Fruit fly (Drosophila melanogaster) whole organism, embryonic: ENCODE data around the gene Nup37.

Experiments used
- Atf-2 ChIP-seq: fragments of 200-800 bp; sonication (Bioruptor generic); optimal IDR thresholded peaks from 2 replicates; lab custom pipeline; 2016; ENCODE audit warnings: missing biosample characterization, missing genetic modification characterization
- Bdp1 ChIP-seq: fragments of 200-800 bp; sonication (Bioruptor generic); optimal IDR thresholded peaks from 3 replicates; lab custom pipeline; 2016; ENCODE audit warnings: missing biosample characterization, missing genetic modification characterization
- Bgb ChIP-seq: fragments of 200-800 bp; sonication (Bioruptor generic); IDR thresholded peaks from 2 replicates; pipeline ENCODE4 v1.3.6; 2022; ENCODE audit warnings: missing biosample characterization, missing genetic modification characterization; ENCODE audit not compliant: partially characterized antibody
- CG1024 ChIP-seq: fragments of 200-800 bp; sonication (Bioruptor generic); IDR thresholded peaks from 2 replicates; pipeline ENCODE4 v1.3.6; 2022; ENCODE audit warnings: missing biosample characterization, missing genetic modification characterization
- CG10267 ChIP-seq: fragments of 200-800 bp; sonication (Bioruptor generic); optimal IDR thresholded peaks from 2 replicates; lab custom pipeline; 2018; ENCODE audit warnings: missing biosample characterization, mild to moderate bottlenecking, missing genetic modification characterization, moderate library complexity
- CG11723 ChIP-seq: fragments of 200-800 bp; sonication (Bioruptor generic); optimal IDR thresholded peaks from 2 replicates; lab custom pipeline; 2017; ENCODE audit warnings: missing biosample characterization, mild to moderate bottlenecking, missing genetic modification characterization
- CG12155 ChIP-seq: fragments of 200-800 bp; sonication (Bioruptor generic); optimal IDR thresholded peaks from 3 replicates; lab custom pipeline; 2016; ENCODE audit warnings: missing biosample characterization, missing genetic modification characterization
- CG12659 ChIP-seq: fragments of 200-800 bp; sonication (Bioruptor generic); optimal IDR thresholded peaks from 3 replicates; lab custom pipeline; 2017; ENCODE audit warnings: mild to moderate bottlenecking, missing biosample characterization, missing genetic modification reagents, missing genetic modification characterization
- CG13296 ChIP-seq: fragments of 200-800 bp; sonication (Bioruptor generic); optimal IDR thresholded peaks from 3 replicates; lab custom pipeline; 2018; ENCODE audit warnings: missing biosample characterization, mild to moderate bottlenecking, missing genetic modification characterization
- CG13894 ChIP-seq: fragments of 200-800 bp; sonication (Bioruptor generic); optimal IDR thresholded peaks from 3 replicates; lab custom pipeline; 2018; ENCODE audit warnings: missing biosample characterization, mild to moderate bottlenecking, missing genetic modification characterization, moderate library complexity
- CG14860 ChIP-seq: fragments of 200-800 bp; sonication (Bioruptor generic); IDR thresholded peaks from 3 replicates; pipeline ENCODE4 v1.3.6; 2022; ENCODE audit warnings: missing biosample characterization, missing genetic modification characterization; ENCODE audit not compliant: partially characterized antibody
- CG15479 ChIP-seq: fragments of 200-800 bp; sonication (Bioruptor generic); optimal IDR thresholded peaks from 3 replicates; lab custom pipeline; 2019; ENCODE audit warnings: missing biosample characterization, mild to moderate bottlenecking, missing genetic modification characterization, moderate library complexity
- CG30403 ChIP-seq: fragments of 200-800 bp; sonication (Bioruptor generic); optimal IDR thresholded peaks from 3 replicates; lab custom pipeline; 2016; ENCODE audit warnings: missing biosample characterization, missing genetic modification characterization
- CG4854 ChIP-seq: fragments of 200-800 bp; sonication (Bioruptor generic); optimal IDR thresholded peaks from 2 replicates; lab custom pipeline; 2016; ENCODE audit warnings: missing biosample characterization, missing genetic modification characterization, inconsistent platforms
- CG6854 ChIP-seq: fragments of 200-800 bp; sonication (Bioruptor generic); optimal IDR thresholded peaks from 3 replicates; lab custom pipeline; 2017; ENCODE audit warnings: missing biosample characterization, mild to moderate bottlenecking, missing genetic modification characterization
- CG7556 ChIP-seq: fragments of 200-800 bp; sonication (Bioruptor generic); optimal IDR thresholded peaks from 2 replicates; lab custom pipeline; 2017; ENCODE audit warnings: missing biosample characterization, mild to moderate bottlenecking, missing genetic modification characterization
- CG8281 ChIP-seq: fragments of 200-800 bp; sonication (Bioruptor generic); optimal IDR thresholded peaks from 2 replicates; lab custom pipeline; 2018; ENCODE audit warnings: missing biosample characterization, mild to moderate bottlenecking, missing genetic modification characterization, moderate library complexity
- Fer2 ChIP-seq: fragments of 200-800 bp; sonication (Bioruptor generic); optimal IDR thresholded peaks from 2 replicates; lab custom pipeline; 2018; ENCODE audit warnings: missing biosample characterization, mild to moderate bottlenecking, missing genetic modification characterization, moderate library complexity
- HmgZ ChIP-seq: fragments of 200-800 bp; sonication (Bioruptor generic); optimal IDR thresholded peaks from 2 replicates; lab custom pipeline; 2018; ENCODE audit warnings: missing biosample characterization, mild to moderate bottlenecking, missing genetic modification characterization
- Hmx ChIP-seq: fragments of 200-800 bp; sonication (Bioruptor generic); optimal IDR thresholded peaks from 2 replicates; lab custom pipeline; 2016; ENCODE audit warnings: missing biosample characterization, missing genetic modification characterization
- Hr39 ChIP-seq: fragments of >200 bp; optimal IDR thresholded peaks from 2 replicates; lab custom pipeline; 2017
- NK7.1 ChIP-seq: fragments of 200-800 bp; sonication (Bioruptor generic); optimal IDR thresholded peaks from 3 replicates; lab custom pipeline; 2016; ENCODE audit warnings: missing biosample characterization, missing genetic modification characterization
- Oaz ChIP-seq: fragments of 200-800 bp; sonication (Bioruptor generic); IDR thresholded peaks from 2 replicates; pipeline ENCODE4 v1.3.6; 2022; ENCODE audit warnings: missing biosample characterization, missing genetic modification characterization
- PHDP ChIP-seq: fragments of 200-800 bp; sonication (Bioruptor generic); optimal IDR thresholded peaks from 3 replicates; lab custom pipeline; 2018; ENCODE audit warnings: missing biosample characterization, mild to moderate bottlenecking, missing genetic modification characterization, moderate library complexity
- Rx ChIP-seq: fragments of 200-800 bp; sonication (Bioruptor generic); IDR thresholded peaks from 2 replicates; pipeline ENCODE4 v1.3.6; 2022; ENCODE audit warnings: missing biosample characterization, missing genetic modification characterization
- Xbp1 ChIP-seq: fragments of 200-800 bp; sonication (Bioruptor generic); optimal IDR thresholded peaks from 3 replicates; lab custom pipeline; 2016; ENCODE audit warnings: missing biosample characterization, mild to moderate bottlenecking, missing genetic modification characterization
- aop ChIP-seq: fragments of 200-800 bp; sonication (Bioruptor generic); IDR thresholded peaks from 2 replicates; pipeline ENCODE4 v1.3.6; 2022; ENCODE audit warnings: missing biosample characterization, missing genetic modification characterization
- ap ChIP-seq: fragments of 200-800 bp; sonication (Bioruptor generic); IDR thresholded peaks from 2 replicates; pipeline ENCODE4 v1.3.6; 2022; ENCODE audit warnings: missing biosample characterization, missing genetic modification characterization
- cad ChIP-seq: fragments of >200 bp; optimal IDR thresholded peaks from 2 replicates; lab custom pipeline; 2017; ENCODE audit warnings: missing biosample characterization, missing genetic modification characterization
- caup ChIP-seq: fragments of 200-800 bp; sonication (Bioruptor generic); optimal IDR thresholded peaks from 3 replicates; lab custom pipeline; 2017; ENCODE audit warnings: missing biosample characterization, mild to moderate bottlenecking, missing genetic modification characterization, moderate library complexity; ENCODE audit not compliant: severe bottlenecking
- crc ChIP-seq: fragments of 200-800 bp; sonication (Bioruptor generic); optimal IDR thresholded peaks from 2 replicates; lab custom pipeline; 2016; ENCODE audit warnings: missing biosample characterization, missing genetic modification characterization
- da ChIP-seq: fragments of 200-800 bp; sonication (Bioruptor generic); optimal IDR thresholded peaks from 2 replicates; lab custom pipeline; 2016; ENCODE audit warnings: missing biosample characterization, missing genetic modification characterization
- danr ChIP-seq: fragments of 200-800 bp; sonication (Bioruptor generic); IDR thresholded peaks from 2 replicates; pipeline ENCODE4 v1.3.6; 2022; ENCODE audit warnings: missing biosample characterization, missing genetic modification characterization
- dimm ChIP-seq: fragments of 200-800 bp; sonication (Bioruptor generic); IDR thresholded peaks from 2 replicates; pipeline ENCODE4 v1.3.6; 2022; ENCODE audit warnings: missing biosample characterization, missing genetic modification characterization
- fd96Cb ChIP-seq: fragments of 200-800 bp; sonication (Bioruptor generic); optimal IDR thresholded peaks from 2 replicates; lab custom pipeline; 2018; ENCODE audit warnings: missing biosample characterization, mild to moderate bottlenecking, missing genetic modification characterization, moderate library complexity
- ftz-f1 ChIP-seq: fragments of 200-800 bp; sonication (Bioruptor generic); optimal IDR thresholded peaks from 2 replicates; lab custom pipeline; 2016; ENCODE audit warnings: missing biosample characterization, missing genetic modification characterization
- hbn ChIP-seq: fragments of 200-800 bp; sonication (Bioruptor generic); IDR thresholded peaks from 2 replicates; pipeline ENCODE4 v1.3.6; 2022; ENCODE audit warnings: missing biosample characterization, missing genetic modification characterization; ENCODE audit not compliant: partially characterized antibody
- hth ChIP-seq: fragments of >200 bp; optimal IDR thresholded peaks from 2 replicates; lab custom pipeline; 2017; ENCODE audit warnings: inconsistent platforms
- ken ChIP-seq: fragments of 200-800 bp; sonication (Bioruptor generic); IDR thresholded peaks from 3 replicates; pipeline ENCODE4 v1.3.6; 2022; ENCODE audit warnings: missing biosample characterization, missing genetic modification characterization
- luna ChIP-seq: fragments of 200-800 bp; sonication (Bioruptor generic); optimal IDR thresholded peaks from 2 replicates; lab custom pipeline; 2016; ENCODE audit warnings: missing biosample characterization, missing genetic modification characterization
- nerfin-1 ChIP-seq: fragments of 200-800 bp; sonication (Bioruptor generic); optimal IDR thresholded peaks from 3 replicates; lab custom pipeline; 2019; ENCODE audit warnings: missing biosample characterization, mild to moderate bottlenecking, missing genetic modification characterization, moderate library complexity
- nom ChIP-seq: fragments of 200-800 bp; sonication (Bioruptor generic); optimal IDR thresholded peaks from 2 replicates; lab custom pipeline; 2017; ENCODE audit warnings: missing biosample characterization, missing genetic modification characterization, mild to moderate bottlenecking, moderate library complexity, missing genetic modification reagents
- pb ChIP-seq: fragments of 200-800 bp; sonication (Bioruptor generic); optimal IDR thresholded peaks from 3 replicates; lab custom pipeline; 2016; ENCODE audit warnings: missing biosample characterization, missing genetic modification characterization
- ranshi ChIP-seq: fragments of 200-800 bp; sonication (Bioruptor generic); IDR thresholded peaks from 2 replicates; pipeline ENCODE4 v1.3.6; 2022; ENCODE audit warnings: missing biosample characterization, missing genetic modification characterization
- rib ChIP-seq: fragments of 200-800 bp; sonication (Bioruptor generic); IDR thresholded peaks from 2 replicates; pipeline ENCODE4 v1.3.6; 2022; ENCODE audit warnings: missing biosample characterization, missing genetic modification characterization
- row ChIP-seq: fragments of 200-800 bp; sonication (Bioruptor generic); IDR thresholded peaks from 3 replicates; pipeline ENCODE4 v1.3.6; 2022; ENCODE audit warnings: missing biosample characterization, missing genetic modification characterization
- run ChIP-seq: fragments of 200-800 bp; sonication (Bioruptor generic); optimal IDR thresholded peaks from 3 replicates; lab custom pipeline; 2018; ENCODE audit warnings: missing biosample characterization, mild to moderate bottlenecking, missing genetic modification characterization
- slp2 ChIP-seq: fragments of 200-800 bp; sonication (Bioruptor generic); optimal IDR thresholded peaks from 2 replicates; lab custom pipeline; 2016; ENCODE audit warnings: missing biosample characterization, missing genetic modification characterization
- tna ChIP-seq: fragments of 200-800 bp; sonication (Bioruptor generic); IDR thresholded peaks from 2 replicates; pipeline ENCODE4 v1.3.6; 2022; ENCODE audit warnings: missing biosample characterization, missing genetic modification characterization; ENCODE audit not compliant: partially characterized antibody
- unpg ChIP-seq: fragments of 200-800 bp; sonication (Bioruptor generic); optimal IDR thresholded peaks from 3 replicates; lab custom pipeline; 2018; ENCODE audit warnings: missing biosample characterization, mild to moderate bottlenecking, missing genetic modification characterization, moderate library complexity

Gene Nup37

DNA sequence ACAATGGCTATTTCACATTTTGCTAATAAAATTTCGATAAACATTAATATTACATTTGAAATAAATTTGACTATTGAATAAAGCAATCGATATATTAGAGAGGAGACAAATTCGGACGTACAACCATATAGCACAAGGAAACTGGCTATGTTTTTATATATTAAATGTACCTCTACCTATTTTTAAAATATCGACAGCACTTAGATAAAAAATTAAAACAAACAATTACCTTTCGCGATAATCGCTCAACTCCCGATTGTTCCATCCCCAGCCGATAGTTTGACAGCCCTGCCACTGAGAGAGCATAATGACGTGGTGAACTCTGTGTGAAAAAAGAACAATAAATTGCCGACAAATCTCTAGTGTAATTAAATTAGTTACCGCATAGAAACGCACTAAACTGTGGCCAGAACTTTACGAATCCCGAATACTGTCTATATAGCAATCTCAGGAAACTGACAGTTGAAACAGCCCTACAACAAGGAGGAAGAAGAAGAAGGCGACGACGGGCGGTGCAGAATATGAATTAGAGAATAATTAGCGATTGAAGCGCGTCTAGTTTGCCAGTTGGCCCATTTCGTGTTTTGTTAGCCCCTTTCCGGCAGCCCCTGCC, 11.3 kb downstream of the Nup37 start, which contains the start of gene CG11857 (continued):
- TF ChIP-seq CG12155 (peak; percentile 98), Fer2 (peak; percentile 97), luna (peak; percentile 91), tna (GFP tag; lab: Robert Waterston, UW) (peak; percentile 99), CG1024 (peak; percentile 95), Bdp1 (GFP tag; lab: Kevin White, UChicago) (peak; percentile 93), PHDP (tag; lab: Kevin White, UChicago) (peak; percentile 97), danr (GFP tag; lab: Robert Waterston, UW) (peak; percentile 98), Xbp1 (GFP tag; lab: Kevin White, UChicago) (peak; percentile 100), Oaz (GFP tag; lab: Robert Waterston, UW) (peak; percentile 98), ken (GFP tag; lab: Robert Waterston, UW) (peak; percentile 99), aop (GFP tag; lab: Robert Waterston, UW) (peak; percentile 96), CG11723 (GFP tag; lab: Kevin White, UChicago) (peak; percentile 94), rib (GFP tag; lab: Robert Waterston, UW) (peak; percentile 99), da (GFP tag; lab: Kevin White, UChicago) (peak; percentile 95), cad (GFP tag; lab: Kevin White, UChicago) (no peak), CG14860 (peak; percentile 100), unpg (GFP tag; lab: Kevin White, UChicago) (peak; percentile 98), nom (GFP tag; lab: Kevin White, UChicago) (peak; percentile 80), CG13296 (GFP tag; lab: Kevin White, UChicago) (peak; percentile 93), hth (lab: Kevin White, UChicago) (no peak), hbn (GFP tag; lab: Robert Waterston, UW) (peak; percentile 100), Atf-2 (GFP tag; lab: Kevin White, UChicago) (peak; percentile 97), ranshi (GFP tag; lab: Robert Waterston, UW) (peak; percentile 99), CG6854 (GFP tag; lab: Kevin White, UChicago) (peak; percentile 88), pb (GFP tag; lab: Kevin White, UChicago) (peak; percentile 92), row (GFP tag; lab: Robert Waterston, UW) (peak; percentile 100), ftz-f1 (GFP tag; lab: Kevin White, UChicago) (peak; percentile 91), dimm (GFP tag; lab: Robert Waterston, UW) (peak; percentile 97), nerfin-1 (tag; lab: Kevin White, UChicago) (peak; percentile 95), CG13894 (peak; percentile 97), fd96Cb (peak; percentile 98), CG10267 (peak; percentile 94), ap (peak; percentile 97), CG12659 (GFP tag; lab: Kevin White, UChicago) (peak; percentile 99), CG30403 (GFP tag; lab: Kevin White, UChicago) (peak; percentile 99), CG7556 (GFP tag; lab: Kevin White, UChicago) (peak; percentile 96), Hmx (GFP tag; lab: Kevin White, UChicago) (peak; percentile 96), crc (peak; percentile 95), slp2 (peak; percentile 96), CG4854 (GFP tag; lab: Kevin White, UChicago) (peak; percentile 96), Rx (GFP tag; lab: Robert Waterston, UW) (peak; percentile 98), Hr39 (lab: Kevin White, UChicago) (no peak), CG15479 (peak; percentile 30), NK7.1 (peak; percentile 93), CG8281 (peak; percentile 90), run (peak; percentile 80), Bgb (GFP tag; lab: Robert Waterston, UW) (peak; percentile 99), caup (GFP tag; lab: Kevin White, UChicago) (peak; percentile 97), HmgZ (tag; lab: Kevin White, UChicago) (peak; percentile 99)
